Worm (Caenorhabditis elegans) whole organism, dauer: ENCODE data around the gene F47B8.13.

Experiments used
- unc-62 ChIP-seq: sonication (generic microtip); optimal IDR thresholded peaks from 2 replicates; lab custom pipeline; 2017; ENCODE audit warnings: missing biosample characterization, missing genetic modification reagents, missing genetic modification characterization

F47B8.13 gene

ce11 chrV:14273019-14273418, 46.5 kb downstream of the F47B8.13 start, which contains the start of gene F40G12.6:
TSS of gene F40G12.6 (minus strand) at chrV:14273119.
- no peak for TF ChIP-seq unc-62

DNA sequence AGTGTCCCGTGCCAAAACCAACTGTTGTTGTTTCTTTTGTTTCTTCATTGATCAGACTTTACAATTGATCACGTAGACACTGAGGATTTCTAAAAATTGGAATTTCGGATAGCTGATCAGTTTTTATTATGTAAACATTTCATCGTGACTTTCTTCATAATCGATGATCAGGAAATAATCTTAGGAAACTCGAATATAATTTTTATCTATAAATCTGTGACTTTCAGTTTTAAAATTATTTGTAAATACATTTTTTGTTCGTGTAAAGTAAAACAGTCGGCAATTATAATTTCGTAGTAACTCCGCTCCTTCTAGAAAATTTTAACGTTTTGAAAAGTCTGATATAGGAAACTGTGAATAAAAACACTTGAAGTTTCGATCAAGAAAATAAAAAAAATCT, 48.8 kb downstream of the F47B8.13 start, which contains the start of gene F40G12.5:
TSS of gene F40G12.5 (minus strand) at position 101 of the 400 bp plus-strand sequence.
- no peak for TF ChIP-seq unc-62
